Fruit fly (Drosophila melanogaster) whole organism, wandering third instar larva: Measurements from ENCODE around the gene Dip-C.

Source experiments
- Abd-B ChIP-seq: fragments of >200 bp; optimal IDR thresholded peaks from 2 replicates; lab custom pipeline; 2017; ENCODE audit warnings: missing biosample characterization, missing genetic modification characterization
- CG32264 ChIP-seq: fragments of 200-800 bp; sonication (Bioruptor generic); optimal IDR thresholded peaks from 2 replicates; lab custom pipeline; 2016; ENCODE audit warnings: missing biosample characterization, missing genetic modification characterization
- CG9705 ChIP-seq: fragments of 200-800 bp; sonication (Bioruptor generic); optimal IDR thresholded peaks from 2 replicates; lab custom pipeline; 2018; ENCODE audit warnings: missing biosample characterization, mild to moderate bottlenecking, missing genetic modification characterization
- GATAd ChIP-seq: sonication (Bioruptor generic); optimal IDR thresholded peaks from 2 replicates; lab custom pipeline; 2016; ENCODE audit warnings: missing biosample characterization, missing genetic modification characterization
- HLH106 ChIP-seq: fragments of 200-800 bp; optimal IDR thresholded peaks from 3 replicates; lab custom pipeline; 2019; ENCODE audit warnings: missing biosample characterization, mild to moderate bottlenecking, missing genetic modification characterization, moderate library complexity
- OdsH ChIP-seq: fragments of 200-800 bp; sonication (Bioruptor generic); optimal IDR thresholded peaks from 2 replicates; lab custom pipeline; 2016; ENCODE audit warnings: missing biosample characterization, mild to moderate bottlenecking, missing genetic modification characterization
- h ChIP-seq: fragments of 200-800 bp; sonication (Bioruptor generic); optimal IDR thresholded peaks from 3 replicates; lab custom pipeline; 2016; ENCODE audit warnings: missing biosample characterization, mild to moderate bottlenecking, missing genetic modification characterization
- lola ChIP-seq: fragments of >200 bp; optimal IDR thresholded peaks from 2 replicates; lab custom pipeline; 2017; ENCODE audit warnings: missing biosample characterization, missing genetic modification characterization
- sage ChIP-seq: fragments of 200-800 bp; sonication (Bioruptor generic); optimal IDR thresholded peaks from 2 replicates; lab custom pipeline; 2016; ENCODE audit warnings: missing biosample characterization, mild to moderate bottlenecking, missing genetic modification characterization
- usp ChIP-seq: fragments of >200 bp; optimal IDR thresholded peaks from 2 replicates; lab custom pipeline; 2017; ENCODE audit warnings: missing biosample characterization, missing genetic modification characterization

- no peak for TF ChIP-seq lola (GFP tag; lab: Kevin White, UChicago)
- TF ChIP-seq CG9705 (GFP tag; lab: Kevin White, UChicago): no peak
- no peak for TF ChIP-seq HLH106 (tag; lab: Kevin White, UChicago)
- TF ChIP-seq Abd-B (GFP tag; lab: Kevin White, UChicago): no peak
- no peak for TF ChIP-seq OdsH
- no peak for TF ChIP-seq CG32264 (GFP tag; lab: Kevin White, UChicago)
- no peak for TF ChIP-seq GATAd (GFP tag; lab: Kevin White, UChicago)
- TF ChIP-seq usp: no peak
- no peak for TF ChIP-seq sage
- no peak for TF ChIP-seq h (GFP tag; lab: Kevin White, UChicago)
Observed at dm6 chr3R:12370643-12370995, 42.9 kb downstream of the Dip-C start.
